Worm (Caenorhabditis elegans): ENCODE results near the gene pygl-1.

ce11 chrV:3616844-3617243 lies 38.0 kb downstream of the pygl-1 start:
- no peak for TF ChIP-seq ama-1 (optimal IDR thresholded peaks at IDR 0.05)
- no peak for TF ChIP-seq flt-1 (GFP tag; IDR thresholded peaks at IDR 0.05)
- no peak for TF ChIP-seq ceh-36 (tag; optimal IDR thresholded peaks at IDR 0.05)

Measured in whole organism, early embryonic.